Fruit fly (Drosophila melanogaster): ENCODE measurements around the gene pho.
A peak's percentile ranks its signal among the peaks of the same experiment; 100 is the strongest.

pho gene

DNA sequence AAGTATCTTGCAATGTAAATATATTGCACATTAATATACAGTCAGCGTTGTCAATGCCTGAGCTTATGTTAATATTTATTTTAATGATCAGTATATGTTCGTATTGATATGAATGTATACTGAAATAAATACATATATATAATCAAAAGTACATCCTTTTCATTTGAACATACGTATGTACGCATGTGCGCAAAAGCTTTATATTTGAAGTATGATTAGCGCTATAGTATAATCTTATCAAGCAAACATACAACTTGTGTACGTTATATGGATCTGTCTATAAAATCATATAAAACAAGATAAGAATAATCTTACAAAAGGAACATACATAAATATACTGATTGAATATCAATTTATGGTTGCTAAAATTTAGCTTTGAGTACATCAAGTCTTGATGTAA is 17.8 kb upstream of the pho start (continued):
- TF ChIP-seq hkb (optimal IDR thresholded peaks at IDR 0.05) = no peak
- TF ChIP-seq hkb (GFP tag; IDR thresholded peaks at IDR 0.05) = no peak
- no peak for TF ChIP-seq pho (GFP tag; optimal IDR thresholded peaks at IDR 0.05)
- TF ChIP-seq CG32767 (GFP tag; IDR thresholded peaks at IDR 0.05) = no peak
- TF ChIP-seq CG1024 (GFP tag; IDR thresholded peaks at IDR 0.05) = no peak
- no peak for TF ChIP-seq dysf (GFP tag; IDR thresholded peaks at IDR 0.05)
- TF ChIP-seq CG11723 (GFP tag; optimal IDR thresholded peaks at IDR 0.05) = peak; percentile 46
- TF ChIP-seq CG17912 (GFP tag; optimal IDR thresholded peaks at IDR 0.05) = peak; percentile 8
- no peak for TF ChIP-seq Bteb2 (GFP tag; optimal IDR thresholded peaks at IDR 0.05)
- TF ChIP-seq CG17385 (GFP tag; optimal IDR thresholded peaks at IDR 0.05) = peak; percentile 26
- no peak for TF ChIP-seq CG2678 (tag; optimal IDR thresholded peaks at IDR 0.05)
- TF ChIP-seq kni (GFP tag; optimal IDR thresholded peaks at IDR 0.05) = no peak
- TF ChIP-seq CG18262 (tag; optimal IDR thresholded peaks at IDR 0.05) = peak; percentile 7
- no peak for TF ChIP-seq Nf-YA (GFP tag; IDR thresholded peaks at IDR 0.05)
- peak; percentile 78 for TF ChIP-seq CG15601 (tag; optimal IDR thresholded peaks at IDR 0.05)
- no peak for TF ChIP-seq hth (optimal IDR thresholded peaks at IDR 0.05)
- no peak for TF ChIP-seq jing (GFP tag; optimal IDR thresholded peaks at IDR 0.05)
- TF ChIP-seq CG6254 (GFP tag; optimal IDR thresholded peaks at IDR 0.05) = peak; percentile 26
- no peak for TF ChIP-seq bab2 (GFP tag; optimal IDR thresholded peaks at IDR 0.05)
- TF ChIP-seq HmgZ (tag; optimal IDR thresholded peaks at IDR 0.05) = peak; percentile 28
- peak; percentile 95 for TF ChIP-seq CG30020 (tag; optimal IDR thresholded peaks at IDR 0.05)
- no peak for TF ChIP-seq cg (GFP tag; optimal IDR thresholded peaks at IDR 0.05)
- TF ChIP-seq Mrtf (GFP tag; IDR thresholded peaks at IDR 0.05) = no peak
- TF ChIP-seq Fer1 (GFP tag; optimal IDR thresholded peaks at IDR 0.05) = peak; percentile 52
- TF ChIP-seq CG10431 (GFP tag; optimal IDR thresholded peaks at IDR 0.05) = peak; percentile 60
- TF ChIP-seq CG1603 (tag; optimal IDR thresholded peaks at IDR 0.05) = peak; percentile 30
- TF ChIP-seq CG4328 (GFP tag; optimal IDR thresholded peaks at IDR 0.05) = peak; percentile 39
- TF ChIP-seq E2f1 (GFP tag; IDR thresholded peaks at IDR 0.05) = no peak
- TF ChIP-seq CG13296 (GFP tag; optimal IDR thresholded peaks at IDR 0.05) = peak; percentile 76
- no peak for TF ChIP-seq BtbVII (GFP tag; optimal IDR thresholded peaks at IDR 0.05)
- TF ChIP-seq salm (tag; optimal IDR thresholded peaks at IDR 0.05) = peak; percentile 66
- TF ChIP-seq CG33557 (GFP tag; optimal IDR thresholded peaks at IDR 0.05) = peak; percentile 72
- TF ChIP-seq CG2875 (GFP tag; optimal IDR thresholded peaks at IDR 0.05) = peak; percentile 2
- TF ChIP-seq dmrt11E (tag; optimal IDR thresholded peaks at IDR 0.05) = peak; percentile 38
- no peak for TF ChIP-seq sima (GFP tag; optimal IDR thresholded peaks at IDR 0.05)
- TF ChIP-seq CG2202 (tag; optimal IDR thresholded peaks at IDR 0.05) = no peak
- no peak for TF ChIP-seq Dref (GFP tag; IDR thresholded peaks at IDR 0.05)
- peak in 1 of 2 experiments; percentile 27 for TF ChIP-seq eve (GFP tag; optimal IDR thresholded peaks at IDR 0.05)
- no peak for TF ChIP-seq bcd (GFP tag; optimal IDR thresholded peaks at IDR 0.05)
- no peak for TF ChIP-seq CG8478 (optimal IDR thresholded peaks at IDR 0.05)
- no peak for TF ChIP-seq lilli (GFP tag; optimal IDR thresholded peaks at IDR 0.05)
- TF ChIP-seq ssp (GFP tag; IDR thresholded peaks at IDR 0.05) = no peak
- TF ChIP-seq p53 (GFP tag; optimal IDR thresholded peaks at IDR 0.05) = no peak
- no peak for TF ChIP-seq Dbx (GFP tag; IDR thresholded peaks at IDR 0.05)
- TF ChIP-seq CG7987 (GFP tag; optimal IDR thresholded peaks at IDR 0.05) = no peak
- TF ChIP-seq tx (GFP tag; optimal IDR thresholded peaks at IDR 0.05) = no peak
- TF ChIP-seq tap (tag; optimal IDR thresholded peaks at IDR 0.05) = peak; percentile 58
- peak in 1 of 2 experiments; percentile 74 for TF ChIP-seq Eip74EF (GFP tag; optimal IDR thresholded peaks at IDR 0.05)
- TF ChIP-seq CG14710 (tag; optimal IDR thresholded peaks at IDR 0.05) = peak; percentile 34
- no peak for TF ChIP-seq chm (GFP tag; IDR thresholded peaks at IDR 0.05)
- no peak for TF ChIP-seq disco-r (GFP tag; optimal IDR thresholded peaks at IDR 0.05)
- no peak for TF ChIP-seq CG3726 (GFP tag; IDR thresholded peaks at IDR 0.05)

Measured in whole organism, embryonic.